Worm (Caenorhabditis elegans) whole organism, L2 larva: ENCODE data around the gene R05G6.3.
A peak's percentile ranks its signal among the peaks of the same experiment; 100 is the strongest.

Source experiments
- C34F6.9 ChIP-seq: fragments of 150-350 bp; optimal IDR thresholded peaks from 2 replicates; lab custom pipeline; 2014; ENCODE audit warnings: missing biosample characterization, missing genetic modification characterization
- F13H6.1 ChIP-seq: sonication (generic microtip); optimal IDR thresholded peaks from 2 replicates; lab custom pipeline; 2016; ENCODE audit warnings: missing genetic modification characterization, missing compliant biosample characterization
- R02D3.7 ChIP-seq: fragments of 150-350 bp; optimal IDR thresholded peaks from 2 replicates; lab custom pipeline; 2014; ENCODE audit warnings: missing biosample characterization, missing genetic modification characterization
- Y55F3AM.14 ChIP-seq: fragments of 200-800 bp; sonication (Bioruptor generic); optimal IDR thresholded peaks from 2 replicates; lab custom pipeline; 2018; ENCODE audit warnings: mild to moderate bottlenecking, missing genetic modification characterization, missing compliant biosample characterization
- ZK546.5 ChIP-seq: sonication (generic microtip); optimal IDR thresholded peaks from 2 replicates; lab custom pipeline; 2017; ENCODE audit warnings: missing biosample characterization, missing genetic modification characterization
- alr-1 ChIP-seq: fragments of 150-350 bp; optimal IDR thresholded peaks from 2 replicates; lab custom pipeline; 2014; ENCODE audit warnings: missing biosample characterization, missing genetic modification characterization
- aly-2 ChIP-seq: fragments of 150-350 bp; optimal IDR thresholded peaks from 2 replicates; lab custom pipeline; 2014; ENCODE audit warnings: missing biosample characterization, missing genetic modification characterization
- ama-1 ChIP-seq: fragments of 150-350 bp; optimal IDR thresholded peaks from 2 replicates; lab custom pipeline; 2018; ENCODE audit warnings: inconsistent platforms
- blmp-1 ChIP-seq: sonication (generic microtip); optimal IDR thresholded peaks from 2 replicates; lab custom pipeline; 2017; ENCODE audit warnings: missing genetic modification characterization, mild to moderate bottlenecking, missing compliant biosample characterization, antibody characterized with exemption, moderate library complexity; ENCODE audit not compliant: insufficient read depth
- ceh-16 ChIP-seq: fragments of 150-350 bp; optimal IDR thresholded peaks from 2 replicates; lab custom pipeline; 2014; ENCODE audit warnings: missing biosample characterization, missing genetic modification characterization
- ceh-82 ChIP-seq: fragments of 150-350 bp; optimal IDR thresholded peaks from 2 replicates; lab custom pipeline; 2014; ENCODE audit warnings: missing biosample characterization, missing genetic modification characterization
- crh-2 ChIP-seq: sonication (generic microtip); optimal IDR thresholded peaks from 2 replicates; lab custom pipeline; 2017; ENCODE audit warnings: missing biosample characterization, missing genetic modification characterization
- dmd-4 ChIP-seq: sonication (generic microtip); optimal IDR thresholded peaks from 2 replicates; lab custom pipeline; 2017; ENCODE audit warnings: missing biosample characterization, missing genetic modification characterization
- egl-27 ChIP-seq: sonication (generic microtip); optimal IDR thresholded peaks from 3 replicates; lab custom pipeline; 2017; ENCODE audit warnings: missing biosample characterization, missing genetic modification reagents, missing genetic modification characterization
- elt-1 ChIP-seq: fragments of 150-350 bp; optimal IDR thresholded peaks from 2 replicates; lab custom pipeline; 2014; ENCODE audit warnings: missing biosample characterization, missing genetic modification characterization
- elt-3 ChIP-seq: sonication (generic microtip); optimal IDR thresholded peaks from 2 replicates; lab custom pipeline; 2017; ENCODE audit warnings: missing biosample characterization, missing genetic modification characterization
- fos-1 ChIP-seq: fragments of 150-350 bp; optimal IDR thresholded peaks from 2 replicates; lab custom pipeline; 2014; ENCODE audit warnings: missing biosample characterization, missing genetic modification characterization
- gmeb-1 ChIP-seq: fragments of 150-350 bp; optimal IDR thresholded peaks from 2 replicates; lab custom pipeline; 2014; ENCODE audit warnings: missing biosample characterization, missing genetic modification characterization
- lin-11 ChIP-seq: fragments of 150-350 bp; sonication (generic microtip); optimal IDR thresholded peaks from 2 replicates; lab custom pipeline; 2014; ENCODE audit warnings: missing biosample characterization, missing genetic modification characterization, inconsistent platforms, mixed read lengths
- lin-13 ChIP-seq: fragments of 150-350 bp; optimal IDR thresholded peaks from 2 replicates; lab custom pipeline; 2014; ENCODE audit warnings: missing biosample characterization, missing genetic modification reagents, missing genetic modification characterization
- lin-39 ChIP-seq: fragments of 150-350 bp; optimal IDR thresholded peaks from 2 replicates; lab custom pipeline; 2014; ENCODE audit warnings: missing biosample characterization, missing genetic modification reagents, missing genetic modification characterization
- lsy-2 ChIP-seq, 2 experiments: fragments of 150-350 bp in 1 of 2; sonication (generic microtip) in 1 of 2; optimal IDR thresholded peaks; 2 replicates each; lab custom pipeline; 2014 to 2017; ENCODE audit warnings: missing biosample characterization in 2 of 2, missing genetic modification characterization in 2 of 2
- mab-5 ChIP-seq: fragments of 150-350 bp; optimal IDR thresholded peaks from 2 replicates; lab custom pipeline; 2014; ENCODE audit warnings: missing biosample characterization, missing genetic modification characterization
- mbf-1 ChIP-seq: sonication (generic microtip); optimal IDR thresholded peaks from 2 replicates; lab custom pipeline; 2017; ENCODE audit warnings: missing biosample characterization, missing genetic modification characterization
- mdl-1 ChIP-seq, 2 experiments: fragments of 150-350 bp in 1 of 2; sonication (generic microtip) in 1 of 2; optimal IDR thresholded peaks; 2 replicates each; lab custom pipeline; 2017; ENCODE audit warnings: missing biosample characterization in 2 of 2, missing genetic modification characterization in 2 of 2
- nhr-10 ChIP-seq: sonication (generic microtip); optimal IDR thresholded peaks from 2 replicates; lab custom pipeline; 2017; ENCODE audit warnings: missing biosample characterization, missing genetic modification characterization
- nhr-11 ChIP-seq: fragments of 150-350 bp; optimal IDR thresholded peaks from 2 replicates; lab custom pipeline; 2014; ENCODE audit warnings: missing biosample characterization, missing genetic modification characterization
- nhr-12 ChIP-seq: fragments of 150-350 bp; optimal IDR thresholded peaks from 2 replicates; lab custom pipeline; 2014; ENCODE audit warnings: missing biosample characterization, missing genetic modification characterization
- nhr-129 ChIP-seq: fragments of 150-350 bp; optimal IDR thresholded peaks from 2 replicates; lab custom pipeline; 2014; ENCODE audit warnings: missing biosample characterization, missing genetic modification characterization
- nhr-21 ChIP-seq: fragments of 150-350 bp; optimal IDR thresholded peaks from 2 replicates; lab custom pipeline; 2014; ENCODE audit warnings: missing biosample characterization, missing genetic modification characterization
- nhr-23 ChIP-seq: fragments of 150-350 bp; optimal IDR thresholded peaks from 2 replicates; lab custom pipeline; 2014; ENCODE audit warnings: missing biosample characterization, missing genetic modification reagents, missing genetic modification characterization
- nhr-237 ChIP-seq: fragments of 150-350 bp; optimal IDR thresholded peaks from 2 replicates; lab custom pipeline; 2014; ENCODE audit warnings: missing biosample characterization, missing genetic modification characterization
- nhr-25 ChIP-seq: fragments of 150-350 bp; sonication (generic microtip); optimal IDR thresholded peaks from 3 replicates; lab custom pipeline; 2014; ENCODE audit warnings: missing biosample characterization, missing genetic modification characterization
- nhr-6 ChIP-seq: fragments of 150-350 bp; optimal IDR thresholded peaks from 2 replicates; lab custom pipeline; 2014; ENCODE audit warnings: missing biosample characterization, missing genetic modification characterization
- nhr-77 ChIP-seq: fragments of 150-350 bp; optimal IDR thresholded peaks from 2 replicates; lab custom pipeline; 2014; ENCODE audit warnings: missing biosample characterization, missing genetic modification characterization
- peb-1 ChIP-seq: fragments of 150-350 bp; optimal IDR thresholded peaks from 2 replicates; lab custom pipeline; 2014; ENCODE audit warnings: missing biosample characterization, missing genetic modification characterization
- sem-4 ChIP-seq: fragments of 150-350 bp; optimal IDR thresholded peaks from 2 replicates; lab custom pipeline; 2014; ENCODE audit warnings: missing biosample characterization, missing genetic modification reagents, missing genetic modification characterization
- skn-1 ChIP-seq: sonication (generic microtip); optimal IDR thresholded peaks from 2 replicates; lab custom pipeline; 2017; ENCODE audit warnings: missing biosample characterization, missing genetic modification characterization
- sma-3 ChIP-seq: sonication (generic microtip); optimal IDR thresholded peaks from 2 replicates; lab custom pipeline; 2016; ENCODE audit warnings: missing genetic modification reagents, missing genetic modification characterization, missing compliant biosample characterization
- sma-9 ChIP-seq, 2 experiments: fragments of 150-350 bp in 1 of 2; sonication (generic microtip) in 1 of 2; optimal IDR thresholded peaks; 2 replicates each; lab custom pipeline; 2014 to 2016; ENCODE audit warnings: missing genetic modification characterization in 2 of 2, mild to moderate bottlenecking in 1 of 2, missing biosample characterization in 1 of 2, missing compliant biosample characterization in 1 of 2, missing genetic modification reagents in 1 of 2, moderate library complexity in 1 of 2
- snpc-4 ChIP-seq: fragments of 150-350 bp; optimal IDR thresholded peaks from 2 replicates; lab custom pipeline; 2014; ENCODE audit warnings: missing biosample characterization, missing genetic modification characterization
- unc-39 ChIP-seq: fragments of 150-350 bp; optimal IDR thresholded peaks from 2 replicates; lab custom pipeline; 2014; ENCODE audit warnings: missing biosample characterization, missing genetic modification characterization
- unc-55 ChIP-seq: fragments of 150-350 bp; sonication (generic microtip); optimal IDR thresholded peaks from 3 replicates; lab custom pipeline; 2014; ENCODE audit warnings: missing biosample characterization, missing genetic modification reagents, missing genetic modification characterization
- unc-62 ChIP-seq: fragments of 150-350 bp; optimal IDR thresholded peaks from 2 replicates; lab custom pipeline; 2014; ENCODE audit warnings: missing biosample characterization, missing genetic modification reagents, missing genetic modification characterization
- zag-1 ChIP-seq: fragments of 150-350 bp; optimal IDR thresholded peaks from 2 replicates; lab custom pipeline; 2014; ENCODE audit warnings: missing biosample characterization, missing genetic modification characterization
- ztf-1 ChIP-seq: fragments of 200-800 bp; sonication (Bioruptor generic); conservative IDR thresholded peaks from 2 replicates; pipeline ENCODE4 v1.3.6; 2022; ENCODE audit warnings: missing genetic modification characterization, missing compliant biosample characterization
- ztf-11 ChIP-seq: sonication (generic microtip); optimal IDR thresholded peaks from 2 replicates; lab custom pipeline; 2017; ENCODE audit warnings: missing biosample characterization, missing genetic modification characterization
- ztf-4 ChIP-seq: fragments of 150-350 bp; optimal IDR thresholded peaks from 2 replicates; lab custom pipeline; 2014; ENCODE audit warnings: missing biosample characterization, missing genetic modification characterization

Gene R05G6.3

ce11 chrIV:7507305-7507704, 9.0 kb upstream of the R05G6.3 start (continued):
- TF ChIP-seq ztf-1 (GFP tag; lab: Robert Waterston, UW) (no peak), ceh-16 (tag; lab: Kevin White, UChicago) (no peak), fos-1 (tag; lab: Kevin White, UChicago) (no peak), zag-1 (tag; lab: Kevin White, UChicago) (no peak), F13H6.1 (tag; lab: Kevin White, UChicago) (peak; percentile 35), ZK546.5 (no peak), skn-1 (tag; lab: Kevin White, UChicago) (no peak), lin-13 (GFP tag; lab: Kevin White, UChicago) (peak; percentile 21), lin-11 (no peak), nhr-6 (tag; lab: Kevin White, UChicago) (no peak), snpc-4 (no peak)

ce11 chrIV:7507841-7508509, 8.4 kb upstream of the R05G6.3 start, which contains the start of the genes vdac-1 and R05G6.5:
TSS of gene vdac-1 (minus strand) at chrIV:7507891.
TSS of gene R05G6.5 (plus strand) at chrIV:7508367.
- peak; percentile 51 for TF ChIP-seq ztf-4 (tag; lab: Kevin White, UChicago)
- peak; percentile 70 for TF ChIP-seq zag-1 (tag; lab: Kevin White, UChicago)
- no peak for TF ChIP-seq elt-1 (tag; lab: Kevin White, UChicago)
- TF ChIP-seq lin-11: peak; percentile 57
- no peak for TF ChIP-seq ceh-82 (tag; lab: Kevin White, UChicago)
- TF ChIP-seq nhr-11 (tag; lab: Kevin White, UChicago): no peak
- TF ChIP-seq lin-13 (GFP tag; lab: Kevin White, UChicago): peak; percentile 80
- no peak for TF ChIP-seq nhr-10 (tag; lab: Kevin White, UChicago)
- TF ChIP-seq crh-2 (tag; lab: Kevin White, UChicago): peak; percentile 92
- TF ChIP-seq fos-1 (tag; lab: Kevin White, UChicago): peak; percentile 88
- TF ChIP-seq nhr-6 (tag; lab: Kevin White, UChicago): peak; percentile 25
- no peak for TF ChIP-seq skn-1 (tag; lab: Kevin White, UChicago)
- peak; percentile 86 for TF ChIP-seq sma-3 (GFP tag; lab: Kevin White, UChicago)
- TF ChIP-seq Y55F3AM.14 (GFP tag; lab: Kevin White, UChicago): no peak
- TF ChIP-seq nhr-25 (tag; lab: Kevin White, UChicago): peak; percentile 77
- no peak for TF ChIP-seq ZK546.5
- TF ChIP-seq C34F6.9: peak; percentile 77
- TF ChIP-seq peb-1 (tag; lab: Kevin White, UChicago): no peak
- TF ChIP-seq unc-55 (GFP tag; lab: Kevin White, UChicago): peak; percentile 85
- TF ChIP-seq nhr-237 (tag; lab: Kevin White, UChicago): no peak
- TF ChIP-seq elt-3 (tag; lab: Kevin White, UChicago): no peak
- no peak for TF ChIP-seq nhr-77 (tag; lab: Kevin White, UChicago)
- peak; percentile 87 for TF ChIP-seq nhr-129 (tag; lab: Kevin White, UChicago)
- TF ChIP-seq snpc-4: peak; percentile 44
- TF ChIP-seq ceh-16 (tag; lab: Kevin White, UChicago): peak; percentile 27
- TF ChIP-seq sma-9 (GFP tag; optimal IDR thresholded peaks at IDR 0.05; lab: Kevin White, UChicago): peak; percentile 59
- no peak for TF ChIP-seq sma-9 (tag; optimal IDR thresholded peaks at IDR 0.05; lab: Kevin White, UChicago)
- TF ChIP-seq nhr-12 (tag; lab: Kevin White, UChicago): no peak
- no peak for TF ChIP-seq mbf-1
- no peak for TF ChIP-seq nhr-23
- TF ChIP-seq mdl-1 (tag; optimal IDR thresholded peaks at IDR 0.05; lab: Kevin White, UChicago): peak; percentile 16 to 61
- no peak for TF ChIP-seq lin-39 (tag; lab: Kevin White, UChicago)
- no peak for TF ChIP-seq mab-5
- TF ChIP-seq nhr-21 (tag; lab: Kevin White, UChicago): peak; percentile 74
- peak; percentile 81 for TF ChIP-seq F13H6.1 (tag; lab: Kevin White, UChicago)
- TF ChIP-seq alr-1: no peak
- peak; percentile 57 for TF ChIP-seq blmp-1 (tag; lab: Kevin White, UChicago)
- no peak for TF ChIP-seq dmd-4
- no peak for TF ChIP-seq aly-2 (tag; lab: Kevin White, UChicago)
- TF ChIP-seq egl-27: peak; percentile 42
- peak; percentile 89 for TF ChIP-seq gmeb-1
- no peak for TF ChIP-seq ztf-11 (tag; lab: Kevin White, UChicago)
- TF ChIP-seq sem-4 (tag; lab: Kevin White, UChicago): peak; percentile 42
- TF ChIP-seq ama-1 (lab: Kevin White, UChicago): peak; percentile 80
- no peak for TF ChIP-seq unc-39 (tag; lab: Kevin White, UChicago)
- no peak for TF ChIP-seq R02D3.7 (tag; lab: Kevin White, UChicago)
- no peak for TF ChIP-seq ztf-1 (GFP tag; lab: Robert Waterston, UW)
- TF ChIP-seq lsy-2 (tag; optimal IDR thresholded peaks at IDR 0.05; lab: Kevin White, UChicago): peak; percentile 49 to 86
- TF ChIP-seq unc-62 (GFP tag; lab: Kevin White, UChicago): no peak
